Worm (Caenorhabditis elegans) whole organism, late embryonic: ENCODE data around the gene nmad-1.

Source experiments
- ahr-1 ChIP-seq: sonication (generic microtip); optimal IDR thresholded peaks from 2 replicates; lab custom pipeline; 2016; ENCODE audit warnings: missing genetic modification characterization, missing compliant biosample characterization
- fax-1 ChIP-seq: sonication (generic microtip); optimal IDR thresholded peaks from 2 replicates; lab custom pipeline; 2016; ENCODE audit warnings: missing genotype, missing genetic modification characterization, missing compliant biosample characterization
- syd-9 ChIP-seq: sonication (generic microtip); optimal IDR thresholded peaks from 2 replicates; lab custom pipeline; 2016; ENCODE audit warnings: mild to moderate bottlenecking, missing genetic modification characterization, moderate library complexity, missing compliant biosample characterization

DNA sequence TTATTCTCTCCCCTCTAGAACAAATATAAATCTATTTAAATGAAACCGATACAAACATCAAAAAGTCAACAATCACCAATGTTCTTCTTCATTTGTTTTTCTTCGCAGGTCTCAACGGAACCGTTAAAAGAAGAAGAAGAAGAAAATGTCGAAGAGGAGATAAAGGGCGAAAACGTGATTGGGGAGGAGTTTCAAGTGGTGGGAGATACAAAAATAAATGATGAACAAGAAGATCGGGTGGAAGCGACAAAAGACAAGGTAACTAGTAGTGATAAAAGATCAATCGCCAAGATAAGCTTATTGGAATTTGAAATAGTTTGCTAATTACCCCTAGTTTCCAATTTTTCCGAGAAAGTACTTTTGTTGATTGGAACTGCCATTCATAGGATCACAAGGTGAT is 4.5 kb downstream of the nmad-1 start:
- TF ChIP-seq fax-1 (tag; lab: Kevin White, UChicago) (no peak), syd-9 (no peak), ahr-1 (no peak)
